ENCODE assay signal across 2 fruit fly cellular contexts in the genomic region with DNA sequence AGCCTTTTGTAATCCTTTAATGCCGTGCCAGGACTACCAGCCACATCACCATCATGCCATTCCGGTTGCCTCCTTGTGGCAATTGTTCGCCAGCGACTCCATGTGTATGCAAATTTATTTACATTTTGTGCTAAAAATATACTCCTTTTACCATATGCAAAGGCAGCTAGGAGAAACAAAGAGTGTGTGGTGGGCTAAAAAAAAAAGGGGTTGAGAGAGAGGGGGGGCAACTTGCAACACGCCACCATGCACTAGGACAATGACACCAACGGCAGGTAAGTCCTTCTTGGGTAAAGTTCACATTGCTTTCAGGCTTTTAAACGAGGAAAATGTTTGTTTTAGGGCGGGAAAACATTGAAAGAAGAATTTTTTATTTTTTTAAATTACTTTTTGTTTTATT.
A peak's percentile ranks its signal among the peaks of the same experiment; 100 is the strongest.
TF ChIP-seq lines count a peak whose summit lies in the region.

No protein-coding gene starts in this region.

TF ChIP-seq in whole organism, prepupa, 60 proteins besides CTCF, POLR2A, EP300 and RAD21:
- TF ChIP-seq CG6163 (GFP tag; IDR thresholded peaks at IDR 0.05; lab: Robert Waterston, UW) (no peak), ss (GFP tag; optimal IDR thresholded peaks at IDR 0.05; lab: Kevin White, UChicago) (peak; percentile 7 to 73)

TF ChIP-seq in whole organism, pupa, 21 proteins besides CTCF, POLR2A, EP300 and RAD21:
- TF ChIP-seq EcR (GFP tag; optimal IDR thresholded peaks at IDR 0.05; lab: Kevin White, UChicago): peak; percentile 79
- no peak for TF ChIP-seq CG14655 (GFP tag; optimal IDR thresholded peaks at IDR 0.05; lab: Kevin White, UChicago)
